Worm (Caenorhabditis elegans) whole organism, L4/young adult: Measurements from ENCODE around the gene col-170.

Experiments used
- dao-5 ChIP-seq: sonication (generic microtip); optimal IDR thresholded peaks from 2 replicates; lab custom pipeline; 2016; ENCODE audit warnings: missing genotype, missing genetic modification characterization, moderate library complexity, missing compliant biosample characterization
- him-1 ChIP-seq: sonication (generic microtip); optimal IDR thresholded peaks from 2 replicates; lab custom pipeline; 2016; ENCODE audit warnings: missing genotype, missing genetic modification reagents, missing genetic modification characterization, missing compliant biosample characterization

- TF ChIP-seq him-1 (tag; lab: Kevin White, UChicago), result no peak
- TF ChIP-seq dao-5 (tag; lab: Kevin White, UChicago), result no peak
Measured at ce11 chrX:6369717-6370116, 38.2 kb downstream of the col-170 start, which contains the start of gene C03B1.2.
